Fruit fly (Drosophila melanogaster) whole organism, adult: Measurements from ENCODE around the gene Mpp6.

Experiments
- CG33017 ChIP-seq: fragments of 200-800 bp; sonication (Bioruptor generic); optimal IDR thresholded peaks from 2 replicates; lab custom pipeline; 2018; ENCODE audit warnings: missing biosample characterization, mild to moderate bottlenecking, missing genetic modification characterization, moderate library complexity
- CG5204 ChIP-seq: fragments of 200-800 bp; sonication (Bioruptor generic); optimal IDR thresholded peaks from 2 replicates; lab custom pipeline; 2016; ENCODE audit warnings: missing biosample characterization, missing genetic modification characterization
- bab1 ChIP-seq: fragments of 200-800 bp; sonication (Bioruptor generic); optimal IDR thresholded peaks from 3 replicates; lab custom pipeline; 2019; ENCODE audit warnings: missing biosample characterization, mild to moderate bottlenecking, missing genetic modification characterization, moderate library complexity
- toe ChIP-seq: fragments of 200-800 bp; sonication (Bioruptor generic); optimal IDR thresholded peaks from 2 replicates; lab custom pipeline; 2016; ENCODE audit warnings: missing biosample characterization, missing genetic modification characterization

- no peak for TF ChIP-seq CG33017 (tag; lab: Kevin White, UChicago)
- no peak for TF ChIP-seq toe (GFP tag; lab: Kevin White, UChicago)
- TF ChIP-seq CG5204 (GFP tag; lab: Kevin White, UChicago) = no peak
- no peak for TF ChIP-seq bab1
These were observed 39.2 kb downstream of the Mpp6 start for dm6 chr2L:21195331-21195730.
